Fruit fly (Drosophila melanogaster): ENCODE results near the gene rin.

Gene rin

dm6 chr3R:13685969-13686368 is 39.2 kb downstream of the rin start:
- TF ChIP-seq topi (GFP tag; optimal IDR thresholded peaks at IDR 0.05) (no peak), CG9139 (GFP tag; optimal IDR thresholded peaks at IDR 0.05) (no peak), Ets21C (GFP tag; optimal IDR thresholded peaks at IDR 0.05) (no peak), Ets96B (tag; optimal IDR thresholded peaks at IDR 0.05) (no peak), CG6808 (GFP tag; optimal IDR thresholded peaks at IDR 0.05) (no peak), fd59A (GFP tag; optimal IDR thresholded peaks at IDR 0.05) (no peak), CG6792 (GFP tag; optimal IDR thresholded peaks at IDR 0.05) (no peak), Sox102F (GFP tag; optimal IDR thresholded peaks at IDR 0.05) (no peak), Eip75B (GFP tag; optimal IDR thresholded peaks at IDR 0.05) (no peak), Eip93F (GFP tag; optimal IDR thresholded peaks at IDR 0.05) (no peak), CG31627 (GFP tag; optimal IDR thresholded peaks at IDR 0.05) (no peak), salr (GFP tag; optimal IDR thresholded peaks at IDR 0.05) (no peak), OdsH (GFP tag; optimal IDR thresholded peaks at IDR 0.05) (no peak), dac (GFP tag; optimal IDR thresholded peaks at IDR 0.05) (no peak)

dm6 chr3R:13686371-13687211 is 39.8 kb downstream of the rin start, which contains the start of gene omd:
Gene omd, minus strand, starts transcription at chr3R:13687210.
- TF ChIP-seq CG8632 (GFP tag; optimal IDR thresholded peaks at IDR 0.05) (peak; percentile 21), Eip75B (GFP tag; optimal IDR thresholded peaks at IDR 0.05) (no peak), CG34406 (GFP tag; optimal IDR thresholded peaks at IDR 0.05) (peak; percentile 20), eg (GFP tag; IDR thresholded peaks at IDR 0.05) (no peak; the same call in 2 of the 3 replicates), CG7368 (GFP tag; optimal IDR thresholded peaks at IDR 0.05) (peak; percentile 25), CG6276 (GFP tag; optimal IDR thresholded peaks at IDR 0.05) (no peak), pdm3 (GFP tag; optimal IDR thresholded peaks at IDR 0.05) (no peak), CG3032 (tag; optimal IDR thresholded peaks at IDR 0.05) (no peak), Lpt (GFP tag; optimal IDR thresholded peaks at IDR 0.05) (no peak), OdsH (GFP tag; optimal IDR thresholded peaks at IDR 0.05) (no peak), CG9139 (GFP tag; optimal IDR thresholded peaks at IDR 0.05) (no peak), CG3919 (GFP tag; optimal IDR thresholded peaks at IDR 0.05) (peak; percentile 23), achi (GFP tag; optimal IDR thresholded peaks at IDR 0.05) (peak; percentile 39), CG15336 (GFP tag; IDR thresholded peaks at IDR 0.05) (peak; percentile 24; the same call in 1 of the 2 replicates), fd85E (GFP tag; optimal IDR thresholded peaks at IDR 0.05) (no peak), Hr4 (GFP tag; optimal IDR thresholded peaks at IDR 0.05) (peak; percentile 52), Ets96B (tag; optimal IDR thresholded peaks at IDR 0.05) (no peak), topi (GFP tag; optimal IDR thresholded peaks at IDR 0.05) (no peak), Sox15 (GFP tag; optimal IDR thresholded peaks at IDR 0.05) (no peak), CG8119 (GFP tag; IDR thresholded peaks at IDR 0.05) (peak; percentile 43; the same call in 1 of the 3 replicates), acj6 (GFP tag; optimal IDR thresholded peaks at IDR 0.05) (peak; percentile 16), CG11294 (GFP tag; IDR thresholded peaks at IDR 0.05) (no peak), Sox14 (GFP tag; optimal IDR thresholded peaks at IDR 0.05) (no peak), CG6854 (GFP tag; optimal IDR thresholded peaks at IDR 0.05) (no peak), CG32006 (GFP tag; optimal IDR thresholded peaks at IDR 0.05) (peak; percentile 51), Eip93F (GFP tag; optimal IDR thresholded peaks at IDR 0.05) (no peak), fd59A (GFP tag; optimal IDR thresholded peaks at IDR 0.05) (peak; percentile 0), fkh (GFP tag; optimal IDR thresholded peaks at IDR 0.05) (peak; percentile 99), Hr38 (GFP tag; optimal IDR thresholded peaks at IDR 0.05) (no peak), ss (GFP tag; optimal IDR thresholded peaks at IDR 0.05) (peak in 1 of 2 experiments; percentile 47), salr (GFP tag; optimal IDR thresholded peaks at IDR 0.05) (peak; percentile 5 to 14), CG6792 (GFP tag; optimal IDR thresholded peaks at IDR 0.05) (no peak), Eip78C (GFP tag) (peak; percentile 78), CG8319 (GFP tag; optimal IDR thresholded peaks at IDR 0.05) (no peak), lz (GFP tag; optimal IDR thresholded peaks at IDR 0.05) (no peak), CG10631 (GFP tag; optimal IDR thresholded peaks at IDR 0.05) (no peak), CG16779 (tag; optimal IDR thresholded peaks at IDR 0.05) (peak; percentile 69), Smox (GFP tag; optimal IDR thresholded peaks at IDR 0.05) (no peak), CG11762 (GFP tag; optimal IDR thresholded peaks at IDR 0.05; ENCODE audit: insufficient read depth) (no peak), CG10669 (GFP tag; optimal IDR thresholded peaks at IDR 0.05) (no peak), dsx (GFP tag; optimal IDR thresholded peaks at IDR 0.05; ENCODE audit: poor library complexity, severe bottlenecking) (no peak), CG4318 (GFP tag; optimal IDR thresholded peaks at IDR 0.05) (no peak)

Data from whole organism, prepupa.